Comparison of ENCODE assay signal across 1 fruit fly cellular context in the genomic region with DNA sequence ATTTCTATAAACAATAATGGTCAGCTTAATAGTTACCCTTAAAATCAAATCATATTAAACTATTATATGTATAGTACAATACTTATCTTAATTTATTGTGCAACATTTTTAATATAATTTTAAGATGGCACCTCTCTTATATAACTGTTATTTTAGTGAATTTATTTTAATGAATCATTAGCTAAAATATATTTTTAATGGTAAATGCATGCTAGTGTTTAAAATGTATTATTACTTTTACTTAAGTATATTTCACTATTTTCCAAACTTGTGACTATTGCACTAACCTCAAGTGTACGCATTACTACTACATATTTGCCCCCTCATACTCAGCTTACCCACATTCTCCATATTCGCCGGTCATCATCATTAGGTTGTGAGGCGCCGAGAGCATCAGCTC.
TF ChIP-seq lines count a peak whose summit lies in the region.

No protein-coding gene starts in this region.

TF ChIP-seq in whole organism, embryonic, 481 proteins besides CTCF, POLR2A, EP300 and RAD21 (continued from another document and continues in another):
- no peak for TF ChIP-seq ems (GFP tag; optimal IDR thresholded peaks at IDR 0.05; lab: Kevin White, UChicago)
- no peak for TF ChIP-seq maf-S (GFP tag; optimal IDR thresholded peaks at IDR 0.05; lab: Kevin White, UChicago)
- no peak for TF ChIP-seq Med (GFP tag; lab: Kevin White, UChicago)
- no peak for TF ChIP-seq CG16863 (GFP tag; optimal IDR thresholded peaks at IDR 0.05; lab: Kevin White, UChicago)
- TF ChIP-seq CG4820 (GFP tag; optimal IDR thresholded peaks at IDR 0.05; lab: Kevin White, UChicago): peak; percentile 50
- no peak for TF ChIP-seq D (optimal IDR thresholded peaks at IDR 0.05; lab: Kevin White, UChicago)
- peak; percentile 72 for TF ChIP-seq D (GFP tag; optimal IDR thresholded peaks at IDR 0.05; lab: Kevin White, UChicago)
- no peak for TF ChIP-seq Optix (GFP tag; IDR thresholded peaks at IDR 0.05; lab: Robert Waterston, UW)
- no peak for TF ChIP-seq CG4404 (GFP tag; IDR thresholded peaks at IDR 0.05; lab: Robert Waterston, UW)
- peak; percentile 40; the same call in 1 of the 2 replicates for TF ChIP-seq sisA (GFP tag; IDR thresholded peaks at IDR 0.05; lab: Robert Waterston, UW)
- peak; percentile 91 for TF ChIP-seq tap (tag; optimal IDR thresholded peaks at IDR 0.05; lab: Kevin White, UChicago)
- TF ChIP-seq CG12219 (GFP tag; optimal IDR thresholded peaks at IDR 0.05; lab: Kevin White, UChicago): peak; percentile 61
- TF ChIP-seq CG11723 (GFP tag; optimal IDR thresholded peaks at IDR 0.05; lab: Kevin White, UChicago): peak; percentile 26
- TF ChIP-seq br (optimal IDR thresholded peaks at IDR 0.05; lab: Kevin White, UChicago): no peak
- TF ChIP-seq CG1024 (GFP tag; IDR thresholded peaks at IDR 0.05; lab: Robert Waterston, UW): peak; percentile 45; the same call in 1 of the 2 replicates
- TF ChIP-seq CG4617 (GFP tag; optimal IDR thresholded peaks at IDR 0.05; lab: Kevin White, UChicago; ENCODE audit: borderline replicate concordance): no peak
- peak; percentile 52 for TF ChIP-seq psq (GFP tag; optimal IDR thresholded peaks at IDR 0.05; lab: Kevin White, UChicago)
- TF ChIP-seq rib (GFP tag; IDR thresholded peaks at IDR 0.05; lab: Robert Waterston, UW): no peak
- TF ChIP-seq CG1792 (GFP tag; optimal IDR thresholded peaks at IDR 0.05; lab: Kevin White, UChicago): no peak
- TF ChIP-seq CG6254 (GFP tag; optimal IDR thresholded peaks at IDR 0.05; lab: Kevin White, UChicago): peak; percentile 65
- TF ChIP-seq Blimp-1 (GFP tag; optimal IDR thresholded peaks at IDR 0.05; lab: Kevin White, UChicago): peak; percentile 88
- no peak for TF ChIP-seq jing (GFP tag; optimal IDR thresholded peaks at IDR 0.05; lab: Kevin White, UChicago)
- peak; percentile 48 for TF ChIP-seq CG5180 (GFP tag; optimal IDR thresholded peaks at IDR 0.05; lab: Kevin White, UChicago)
- TF ChIP-seq CG7963 (GFP tag; IDR thresholded peaks at IDR 0.05; lab: Robert Waterston, UW; ENCODE audit: partially characterized antibody): no peak
- no peak for TF ChIP-seq Dp (GFP tag; optimal IDR thresholded peaks at IDR 0.05; lab: Kevin White, UChicago)
- TF ChIP-seq nerfin-2 (GFP tag; IDR thresholded peaks at IDR 0.05; lab: Robert Waterston, UW; ENCODE audit: partially characterized antibody): no peak
- TF ChIP-seq HHEX (GFP tag; optimal IDR thresholded peaks at IDR 0.05; lab: Kevin White, UChicago): peak; percentile 59
- peak; percentile 81 for TF ChIP-seq Nf-YC (tag; optimal IDR thresholded peaks at IDR 0.05; lab: Kevin White, UChicago)
- no peak for TF ChIP-seq sr (GFP tag; IDR thresholded peaks at IDR 0.05; lab: Robert Waterston, UW)
- peak; percentile 89 for TF ChIP-seq CG10979 (tag; optimal IDR thresholded peaks at IDR 0.05; lab: Kevin White, UChicago)
- no peak for TF ChIP-seq vnd (GFP tag; IDR thresholded peaks at IDR 0.05; lab: Robert Waterston, UW; ENCODE audit: partially characterized antibody)
- TF ChIP-seq Dip2 (GFP tag; IDR thresholded peaks at IDR 0.05; lab: Robert Waterston, UW): no peak
- TF ChIP-seq chm (GFP tag; IDR thresholded peaks at IDR 0.05; lab: Robert Waterston, UW): no peak
- peak; percentile 54 for TF ChIP-seq ewg (GFP tag; optimal IDR thresholded peaks at IDR 0.05; lab: Kevin White, UChicago)
- TF ChIP-seq dm (GFP tag; optimal IDR thresholded peaks at IDR 0.05; lab: Kevin White, UChicago): no peak
- TF ChIP-seq CG5953 (GFP tag; IDR thresholded peaks at IDR 0.05; lab: Robert Waterston, UW): no peak
- peak; percentile 75 for TF ChIP-seq Meics (GFP tag; optimal IDR thresholded peaks at IDR 0.05; lab: Kevin White, UChicago)
- TF ChIP-seq CG8765 (GFP tag; IDR thresholded peaks at IDR 0.05; lab: Robert Waterston, UW): no peak
- no peak for TF ChIP-seq fru (optimal IDR thresholded peaks at IDR 0.05; lab: Kevin White, UChicago)
- TF ChIP-seq fd64A (GFP tag; optimal IDR thresholded peaks at IDR 0.05; lab: Kevin White, UChicago): no peak
- peak; percentile 75 for TF ChIP-seq CG1233 (GFP tag; optimal IDR thresholded peaks at IDR 0.05; lab: Kevin White, UChicago)
- TF ChIP-seq B-H2 (GFP tag; optimal IDR thresholded peaks at IDR 0.05; lab: Kevin White, UChicago): peak; percentile 46
- TF ChIP-seq CG16813 (GFP tag; IDR thresholded peaks at IDR 0.05; lab: Robert Waterston, UW; ENCODE audit: partially characterized antibody): no peak
- peak; percentile 55 for TF ChIP-seq CG6765 (GFP tag; optimal IDR thresholded peaks at IDR 0.05; lab: Kevin White, UChicago)
- peak; percentile 90 for TF ChIP-seq CG8388 (GFP tag; optimal IDR thresholded peaks at IDR 0.05; lab: Kevin White, UChicago)
- no peak for TF ChIP-seq Dll (GFP tag; IDR thresholded peaks at IDR 0.05; lab: Robert Waterston, UW; ENCODE audit: partially characterized antibody)
- no peak for TF ChIP-seq pum (GFP tag; optimal IDR thresholded peaks at IDR 0.05; lab: Kevin White, UChicago)
- TF ChIP-seq danr (GFP tag; IDR thresholded peaks at IDR 0.05; lab: Robert Waterston, UW): no peak
- no peak for TF ChIP-seq shn (GFP tag; optimal IDR thresholded peaks at IDR 0.05; lab: Kevin White, UChicago)
- TF ChIP-seq luna (GFP tag; optimal IDR thresholded peaks at IDR 0.05; lab: Kevin White, UChicago): no peak
- peak; percentile 61 for TF ChIP-seq HmgZ (tag; optimal IDR thresholded peaks at IDR 0.05; lab: Kevin White, UChicago)
- peak in 1 of 2 experiments; percentile 84 for TF ChIP-seq Eip74EF (GFP tag; optimal IDR thresholded peaks at IDR 0.05; lab: Kevin White, UChicago)
- TF ChIP-seq Awh (GFP tag; IDR thresholded peaks at IDR 0.05; lab: Robert Waterston, UW): no peak
- TF ChIP-seq CG15011 (GFP tag; optimal IDR thresholded peaks at IDR 0.05; lab: Kevin White, UChicago): peak; percentile 71
- TF ChIP-seq Dad (GFP tag; optimal IDR thresholded peaks at IDR 0.05; lab: Kevin White, UChicago): no peak
- no peak for TF ChIP-seq Mes4 (GFP tag; optimal IDR thresholded peaks at IDR 0.05; lab: Kevin White, UChicago)
- no peak for TF ChIP-seq ham (GFP tag; IDR thresholded peaks at IDR 0.05; lab: Robert Waterston, UW)
- peak; percentile 79 for TF ChIP-seq CG6689 (GFP tag; IDR thresholded peaks at IDR 0.05; lab: Robert Waterston, UW)
- no peak for TF ChIP-seq CG34376 (GFP tag; optimal IDR thresholded peaks at IDR 0.05; lab: Kevin White, UChicago)
- no peak for TF ChIP-seq HLHmδ (GFP tag; optimal IDR thresholded peaks at IDR 0.05; lab: Kevin White, UChicago)
- TF ChIP-seq CG17612 (GFP tag; IDR thresholded peaks at IDR 0.05; lab: Robert Waterston, UW): no peak
- TF ChIP-seq ac (GFP tag; optimal IDR thresholded peaks at IDR 0.05; lab: Kevin White, UChicago): peak; percentile 5
- peak; percentile 78 for TF ChIP-seq fd96Cb (tag; optimal IDR thresholded peaks at IDR 0.05; lab: Kevin White, UChicago)
- peak; percentile 69 for TF ChIP-seq Ptx1 (GFP tag; IDR thresholded peaks at IDR 0.05; lab: Robert Waterston, UW)
- TF ChIP-seq nau (GFP tag; optimal IDR thresholded peaks at IDR 0.05; lab: Kevin White, UChicago): no peak
- TF ChIP-seq cato (GFP tag; optimal IDR thresholded peaks at IDR 0.05; lab: Kevin White, UChicago; ENCODE audit: borderline replicate concordance): peak; percentile 41
- no peak for TF ChIP-seq CG2889 (GFP tag; IDR thresholded peaks at IDR 0.05; lab: Robert Waterston, UW)
- no peak for TF ChIP-seq H15 (GFP tag; IDR thresholded peaks at IDR 0.05; lab: Robert Waterston, UW)
- TF ChIP-seq CoRest (tag; optimal IDR thresholded peaks at IDR 0.05; lab: Kevin White, UChicago): peak; percentile 92
- TF ChIP-seq CG12942 (GFP tag; optimal IDR thresholded peaks at IDR 0.05; lab: Kevin White, UChicago): peak; percentile 46
- TF ChIP-seq Fer2 (tag; optimal IDR thresholded peaks at IDR 0.05; lab: Kevin White, UChicago): peak; percentile 21
- TF ChIP-seq nerfin-1 (tag; optimal IDR thresholded peaks at IDR 0.05; lab: Kevin White, UChicago): peak; percentile 87
- peak; percentile 64 for TF ChIP-seq scrt (GFP tag; optimal IDR thresholded peaks at IDR 0.05; lab: Kevin White, UChicago)
- TF ChIP-seq CG18262 (tag; optimal IDR thresholded peaks at IDR 0.05; lab: Kevin White, UChicago): peak; percentile 95
- no peak for TF ChIP-seq Lim3 (GFP tag; IDR thresholded peaks at IDR 0.05; lab: Robert Waterston, UW)
- TF ChIP-seq bigmax (GFP tag; optimal IDR thresholded peaks at IDR 0.05; lab: Kevin White, UChicago): no peak
- TF ChIP-seq Sox100B (GFP tag; optimal IDR thresholded peaks at IDR 0.05; lab: Kevin White, UChicago): peak; percentile 90
- TF ChIP-seq gce (GFP tag; IDR thresholded peaks at IDR 0.05; lab: Robert Waterston, UW): peak; percentile 33; the same call in 1 of the 3 replicates
- peak; percentile 78 for TF ChIP-seq twi (tag; optimal IDR thresholded peaks at IDR 0.05; lab: Kevin White, UChicago)
- TF ChIP-seq croc (GFP tag; conservative IDR thresholded peaks at IDR 0.05; lab: Robert Waterston, UW): peak; percentile 51; the same call in 2 of the 3 replicates
- TF ChIP-seq CG9932 (GFP tag; IDR thresholded peaks at IDR 0.05; lab: Robert Waterston, UW): peak; percentile 36; the same call in 1 of the 2 replicates
- TF ChIP-seq ind (GFP tag; optimal IDR thresholded peaks at IDR 0.05; lab: Kevin White, UChicago): peak; percentile 69
- peak; percentile 92 for TF ChIP-seq nmo (GFP tag; optimal IDR thresholded peaks at IDR 0.05; lab: Kevin White, UChicago)
- peak; percentile 51; the same call in 2 of the 3 replicates for TF ChIP-seq ase (GFP tag; IDR thresholded peaks at IDR 0.05; lab: Robert Waterston, UW)
- no peak for TF ChIP-seq slp2 (GFP tag; optimal IDR thresholded peaks at IDR 0.05; lab: Kevin White, UChicago)
- TF ChIP-seq Rx (GFP tag; IDR thresholded peaks at IDR 0.05; lab: Robert Waterston, UW): no peak
- no peak for TF ChIP-seq CG12744 (GFP tag; optimal IDR thresholded peaks at IDR 0.05; lab: Kevin White, UChicago)
- TF ChIP-seq CG8290 (GFP tag; optimal IDR thresholded peaks at IDR 0.05; lab: Kevin White, UChicago): peak; percentile 24
- peak in 1 of 2 experiments; percentile 38 for TF ChIP-seq CG8290 (tag; optimal IDR thresholded peaks at IDR 0.05; lab: Kevin White, UChicago)
- no peak for TF ChIP-seq lov (optimal IDR thresholded peaks at IDR 0.05; lab: Kevin White, UChicago)
- TF ChIP-seq lov (GFP tag; IDR thresholded peaks at IDR 0.05; lab: Robert Waterston, UW): no peak
- TF ChIP-seq emc (GFP tag; optimal IDR thresholded peaks at IDR 0.05; lab: Kevin White, UChicago): no peak
- peak; percentile 66 for TF ChIP-seq CG18619 (GFP tag; optimal IDR thresholded peaks at IDR 0.05; lab: Kevin White, UChicago)
- no peak for TF ChIP-seq CG17186 (GFP tag; optimal IDR thresholded peaks at IDR 0.05; lab: Kevin White, UChicago)
- TF ChIP-seq CG15269 (tag; optimal IDR thresholded peaks at IDR 0.05; lab: Kevin White, UChicago): peak; percentile 91
- TF ChIP-seq aop (GFP tag; IDR thresholded peaks at IDR 0.05; lab: Robert Waterston, UW): no peak
- peak; percentile 90 for TF ChIP-seq CG13296 (GFP tag; optimal IDR thresholded peaks at IDR 0.05; lab: Kevin White, UChicago)
- no peak for TF ChIP-seq HLH54F (GFP tag; optimal IDR thresholded peaks at IDR 0.05; lab: Kevin White, UChicago)
- no peak for TF ChIP-seq unc-4 (GFP tag; IDR thresholded peaks at IDR 0.05; lab: Robert Waterston, UW; ENCODE audit: partially characterized antibody)
- TF ChIP-seq sc (optimal IDR thresholded peaks at IDR 0.05; lab: Kevin White, UChicago): no peak
- TF ChIP-seq sc (GFP tag; optimal IDR thresholded peaks at IDR 0.05; lab: Kevin White, UChicago): peak; percentile 39
- TF ChIP-seq PHDP (tag; optimal IDR thresholded peaks at IDR 0.05; lab: Kevin White, UChicago): peak; percentile 92
- TF ChIP-seq Elba2 (GFP tag; optimal IDR thresholded peaks at IDR 0.05; lab: Kevin White, UChicago): no peak
- no peak for TF ChIP-seq Sry-β (GFP tag; optimal IDR thresholded peaks at IDR 0.05; lab: Kevin White, UChicago)
- TF ChIP-seq kah (GFP tag; optimal IDR thresholded peaks at IDR 0.05; lab: Kevin White, UChicago): peak; percentile 74
- TF ChIP-seq CG11456 (GFP tag; IDR thresholded peaks at IDR 0.05; lab: Robert Waterston, UW): no peak
- TF ChIP-seq CHES-1-like (GFP tag; optimal IDR thresholded peaks at IDR 0.05; lab: Kevin White, UChicago): no peak
- peak; percentile 58 for TF ChIP-seq H2.0 (GFP tag; IDR thresholded peaks at IDR 0.05; lab: Robert Waterston, UW)
- TF ChIP-seq pb (GFP tag; optimal IDR thresholded peaks at IDR 0.05; lab: Kevin White, UChicago): no peak
- TF ChIP-seq CG2199 (GFP tag; IDR thresholded peaks at IDR 0.05; lab: Robert Waterston, UW): no peak
- no peak for TF ChIP-seq CG11247 (GFP tag; IDR thresholded peaks at IDR 0.05; lab: Robert Waterston, UW)
- TF ChIP-seq bcd (GFP tag; optimal IDR thresholded peaks at IDR 0.05; lab: Kevin White, UChicago): peak; percentile 67
- TF ChIP-seq sd (tag; optimal IDR thresholded peaks at IDR 0.05; lab: Kevin White, UChicago): peak; percentile 78
- TF ChIP-seq h (optimal IDR thresholded peaks at IDR 0.05; lab: Kevin White, UChicago): no peak
- peak; percentile 87 for TF ChIP-seq trem (tag; optimal IDR thresholded peaks at IDR 0.05; lab: Kevin White, UChicago)
- peak; percentile 75 for TF ChIP-seq row (GFP tag; IDR thresholded peaks at IDR 0.05; lab: Robert Waterston, UW)
- no peak for TF ChIP-seq CG17802 (tag; optimal IDR thresholded peaks at IDR 0.05; lab: Kevin White, UChicago)
- TF ChIP-seq CG13123 (GFP tag; optimal IDR thresholded peaks at IDR 0.05; lab: Kevin White, UChicago): peak; percentile 41
- TF ChIP-seq Dek (tag; optimal IDR thresholded peaks at IDR 0.05; lab: Kevin White, UChicago): peak; percentile 33
- TF ChIP-seq Hmx (GFP tag; optimal IDR thresholded peaks at IDR 0.05; lab: Kevin White, UChicago): no peak
- TF ChIP-seq Fer1 (GFP tag; optimal IDR thresholded peaks at IDR 0.05; lab: Kevin White, UChicago): peak; percentile 81
- TF ChIP-seq ato (GFP tag; IDR thresholded peaks at IDR 0.05; lab: Robert Waterston, UW; ENCODE audit: partially characterized antibody): no peak
- no peak for TF ChIP-seq CG10565 (GFP tag; optimal IDR thresholded peaks at IDR 0.05; lab: Kevin White, UChicago)
- no peak for TF ChIP-seq CG1603 (tag; optimal IDR thresholded peaks at IDR 0.05; lab: Kevin White, UChicago)
- peak; percentile 76 for TF ChIP-seq Spps (tag; optimal IDR thresholded peaks at IDR 0.05; lab: Kevin White, UChicago)
- TF ChIP-seq al (GFP tag; IDR thresholded peaks at IDR 0.05; lab: Robert Waterston, UW): peak; percentile 53; the same call in 1 of the 2 replicates
- TF ChIP-seq CG16815 (GFP tag; optimal IDR thresholded peaks at IDR 0.05; lab: Kevin White, UChicago): peak; percentile 62
- no peak for TF ChIP-seq pita (GFP tag; optimal IDR thresholded peaks at IDR 0.05; lab: Kevin White, UChicago)
- TF ChIP-seq eyg (GFP tag; optimal IDR thresholded peaks at IDR 0.05; lab: Kevin White, UChicago): no peak
- no peak for TF ChIP-seq fd102C (GFP tag; optimal IDR thresholded peaks at IDR 0.05; lab: Kevin White, UChicago)
